Worm (Caenorhabditis elegans) whole organism, young adult: ENCODE results near the gene sri-7.
A peak's percentile ranks its signal among the peaks of the same experiment; 100 is the strongest.

Experiments
- F10E7.11 ChIP-seq: sonication (generic microtip); optimal IDR thresholded peaks from 2 replicates; lab custom pipeline; 2017; ENCODE audit warnings: mild to moderate bottlenecking, missing genetic modification characterization, moderate library complexity, missing compliant biosample characterization
- F52B5.7 ChIP-seq: sonication (generic microtip); optimal IDR thresholded peaks from 2 replicates; lab custom pipeline; 2016; ENCODE audit warnings: mild to moderate bottlenecking, missing genetic modification characterization, missing compliant biosample characterization
- F55B11.4 ChIP-seq: sonication (generic microtip); optimal IDR thresholded peaks from 2 replicates; lab custom pipeline; 2016; ENCODE audit warnings: missing compliant biosample characterization, missing genetic modification characterization, borderline replicate concordance; ENCODE audit not compliant: insufficient read depth
- F57C9.4 ChIP-seq: sonication (generic microtip); optimal IDR thresholded peaks from 2 replicates; lab custom pipeline; 2017; ENCODE audit warnings: mild to moderate bottlenecking, missing genetic modification characterization, missing compliant biosample characterization
- K12H6.12 ChIP-seq: fragments of 200-800 bp; sonication (Bioruptor generic); optimal IDR thresholded peaks from 2 replicates; lab custom pipeline; 2018; ENCODE audit warnings: mild to moderate bottlenecking, missing genetic modification characterization, missing compliant biosample characterization
- Y53F4B.3 ChIP-seq: fragments of 200-800 bp; sonication (Bioruptor generic); IDR thresholded peaks from 2 replicates; pipeline ENCODE4 v1.3.6; 2022; ENCODE audit warnings: missing genetic modification reagents, missing genetic modification characterization, missing compliant biosample characterization
- Y67H2A.10 ChIP-seq: fragments of 200-800 bp; sonication (Bioruptor generic); conservative IDR thresholded peaks from 2 replicates; pipeline ENCODE4 v1.3.6; 2022; ENCODE audit warnings: missing genetic modification reagents, missing genetic modification characterization, missing compliant biosample characterization
- Y79H2A.3 ChIP-seq: fragments of 200-800 bp; sonication (Bioruptor generic); conservative IDR thresholded peaks from 2 replicates; pipeline ENCODE4 v1.3.6; 2022; ENCODE audit warnings: missing genetic modification reagents, missing genetic modification characterization, missing compliant biosample characterization
- ZK185.1 ChIP-seq: sonication (generic microtip); optimal IDR thresholded peaks from 2 replicates; lab custom pipeline; 2016; ENCODE audit warnings: mild to moderate bottlenecking, missing genetic modification characterization, missing compliant biosample characterization; ENCODE audit not compliant: poor library complexity, severe bottlenecking
- attf-5 ChIP-seq: fragments of 200-800 bp; sonication (Bioruptor generic); optimal IDR thresholded peaks from 2 replicates; lab custom pipeline; 2018; ENCODE audit warnings: mild to moderate bottlenecking, missing genetic modification characterization, missing compliant biosample characterization
- ccch-3 ChIP-seq: fragments of 200-800 bp; sonication (Bioruptor generic); optimal IDR thresholded peaks from 2 replicates; lab custom pipeline; 2018; ENCODE audit warnings: mild to moderate bottlenecking, missing genetic modification characterization, missing compliant biosample characterization
- ceh-40 ChIP-seq: fragments of 200-800 bp; sonication (Bioruptor generic); IDR thresholded peaks from 2 replicates; pipeline ENCODE4 v1.3.6; 2022; ENCODE audit warnings: missing genetic modification characterization, missing compliant biosample characterization
- egl-18 ChIP-seq: fragments of 200-800 bp; sonication (Bioruptor generic); IDR thresholded peaks from 2 replicates; pipeline ENCODE4 v1.3.6; 2022; ENCODE audit warnings: missing genetic modification reagents, missing genetic modification characterization, missing compliant biosample characterization
- egl-44 ChIP-seq: fragments of 200-800 bp; sonication (Bioruptor generic); IDR thresholded peaks from 2 replicates; pipeline ENCODE4 v1.3.6; 2022; ENCODE audit warnings: missing genetic modification reagents, missing genetic modification characterization, missing compliant biosample characterization
- hlh-26 ChIP-seq: fragments of 200-800 bp; sonication (Bioruptor generic); conservative IDR thresholded peaks from 2 replicates; pipeline ENCODE4 v1.3.6; 2022; ENCODE audit warnings: missing genetic modification reagents, missing genetic modification characterization, missing compliant biosample characterization
- hmg-1.2 ChIP-seq: fragments of 200-800 bp; sonication (Bioruptor generic); IDR thresholded peaks from 2 replicates; pipeline ENCODE4 v1.3.6; 2022; ENCODE audit warnings: missing genetic modification reagents, missing genetic modification characterization, missing compliant biosample characterization
- lin-26 ChIP-seq: fragments of 200-800 bp; sonication (Bioruptor generic); IDR thresholded peaks from 2 replicates; pipeline ENCODE4 v1.3.6; 2022; ENCODE audit warnings: missing genetic modification reagents, missing genetic modification characterization, missing compliant biosample characterization
- lin-35 ChIP-seq, 3 experiments: fragments of 150-350 bp in 2 of 3; sonication (generic microtip) in 1 of 3; optimal IDR thresholded peaks; 2 replicates each; lab custom pipeline; 2014 to 2018; ENCODE audit warnings: missing biosample characterization in 3 of 3, missing genetic modification characterization in 3 of 3, missing genetic modification reagents in 3 of 3
- lin-40 ChIP-seq: sonication (generic microtip); optimal IDR thresholded peaks from 2 replicates; lab custom pipeline; 2016; ENCODE audit warnings: missing genetic modification characterization, mild to moderate bottlenecking, missing compliant biosample characterization, missing genotype, missing genetic modification reagents
- lir-1 ChIP-seq: fragments of 200-800 bp; sonication (Bioruptor generic); conservative IDR thresholded peaks from 2 replicates; pipeline ENCODE4 v1.3.6; 2022; ENCODE audit warnings: missing genetic modification reagents, missing genetic modification characterization, missing compliant biosample characterization
- madf-8 ChIP-seq: fragments of 200-800 bp; sonication (Bioruptor generic); conservative IDR thresholded peaks from 2 replicates; pipeline ENCODE4 v1.3.6; 2022; ENCODE audit warnings: missing genetic modification reagents, missing genetic modification characterization, missing compliant biosample characterization
- mel-28 ChIP-seq: sonication (generic microtip); optimal IDR thresholded peaks from 2 replicates; lab custom pipeline; 2016; ENCODE audit warnings: borderline replicate concordance, mild to moderate bottlenecking, missing genetic modification characterization, missing compliant biosample characterization
- mxl-1 ChIP-seq: sonication (generic microtip); optimal IDR thresholded peaks from 2 replicates; lab custom pipeline; 2016; ENCODE audit warnings: missing genetic modification characterization, missing compliant biosample characterization
- nhr-120 ChIP-seq: fragments of 200-800 bp; sonication (Bioruptor generic); IDR thresholded peaks from 2 replicates; pipeline ENCODE4 v1.3.6; 2022; ENCODE audit warnings: missing genetic modification characterization, missing compliant biosample characterization
- nhr-179 ChIP-seq: sonication (generic microtip); optimal IDR thresholded peaks from 2 replicates; lab custom pipeline; 2016; ENCODE audit warnings: mild to moderate bottlenecking, missing genetic modification characterization, missing compliant biosample characterization
- nhr-90 ChIP-seq: sonication (generic microtip); optimal IDR thresholded peaks from 2 replicates; lab custom pipeline; 2016; ENCODE audit warnings: missing genotype, mild to moderate bottlenecking, missing genetic modification characterization, missing compliant biosample characterization
- rcor-1 ChIP-seq: fragments of 200-800 bp; sonication (Bioruptor generic); IDR thresholded peaks from 2 replicates; pipeline ENCODE4 v1.3.6; 2022; ENCODE audit warnings: missing genetic modification reagents, missing genetic modification characterization, missing compliant biosample characterization
- rec-8 ChIP-seq, 2 experiments: sonication (generic microtip); optimal IDR thresholded peaks; 2 replicates each; lab custom pipeline; 2016; ENCODE audit warnings: mild to moderate bottlenecking in 2 of 2, missing genetic modification characterization in 2 of 2, missing genetic modification reagents in 2 of 2, missing genotype in 2 of 2, missing biosample characterization in 1 of 2, missing compliant biosample characterization in 1 of 2, moderate library complexity in 1 of 2
- repo-1 ChIP-seq: sonication (generic microtip); optimal IDR thresholded peaks from 2 replicates; lab custom pipeline; 2017; ENCODE audit warnings: mild to moderate bottlenecking, missing genetic modification characterization, missing compliant biosample characterization
- snpc-3.4 ChIP-seq: sonication (generic microtip); optimal IDR thresholded peaks from 2 replicates; lab custom pipeline; 2017; ENCODE audit warnings: missing genetic modification characterization, mild to moderate bottlenecking, missing compliant biosample characterization, antibody characterized with exemption, moderate library complexity, missing genotype, missing genetic modification reagents
- sptf-2 ChIP-seq: fragments of 200-800 bp; sonication (Bioruptor generic); optimal IDR thresholded peaks from 2 replicates; lab custom pipeline; 2018; ENCODE audit warnings: mild to moderate bottlenecking, missing genetic modification characterization, missing compliant biosample characterization
- tlf-1 ChIP-seq: fragments of 200-800 bp; sonication (Bioruptor generic); optimal IDR thresholded peaks from 2 replicates; lab custom pipeline; 2018; ENCODE audit warnings: mild to moderate bottlenecking, missing genetic modification characterization, missing compliant biosample characterization
- ztf-28 ChIP-seq: fragments of 200-800 bp; sonication (Bioruptor generic); IDR thresholded peaks from 2 replicates; pipeline ENCODE4 v1.3.6; 2022; ENCODE audit warnings: missing genetic modification reagents, missing genetic modification characterization, missing compliant biosample characterization

The sri-7 gene

ce11 chrV:15354648-15355047 is 45.5 kb upstream of the sri-7 start, which contains the start of gene C29F3.7 (continued):
- TF ChIP-seq lin-35 (GFP tag; optimal IDR thresholded peaks at IDR 0.05; lab: Kevin White, UChicago) = no peak
- no peak for TF ChIP-seq lin-26 (GFP tag; lab: Robert Waterston, UW)
- TF ChIP-seq, all 124 proteins: peak for 5

ce11 chrV:15361412-15361811 is 38.7 kb upstream of the sri-7 start, which contains the start of gene ech-1.1:
Gene ech-1.1 (minus strand): TSS chrV:15361512.
- 0 out of 2 replicates have a peak, but pooled peaks have one; percentile 45 for TF ChIP-seq hmg-1.2 (GFP tag; lab: Robert Waterston, UW)

- no peak for TF ChIP-seq egl-18 (GFP tag; lab: Robert Waterston, UW)
- no peak for TF ChIP-seq ZK185.1 (tag; lab: Kevin White, UChicago)
- no peak for TF ChIP-seq rec-8 (tag; optimal IDR thresholded peaks at IDR 0.05; lab: Kevin White, UChicago)
- no peak for TF ChIP-seq tlf-1 (GFP tag; lab: Kevin White, UChicago)
- TF ChIP-seq K12H6.12 (tag; lab: Kevin White, UChicago) = no peak
- TF ChIP-seq ztf-28 (GFP tag; lab: Robert Waterston, UW) = no peak
- TF ChIP-seq F10E7.11 (tag; lab: Kevin White, UChicago) = no peak
- no peak for TF ChIP-seq snpc-3.4 (tag; lab: Kevin White, UChicago)
Observed at ce11 chrV:15367770-15368169, 32.4 kb upstream of the sri-7 start.

- TF ChIP-seq nhr-90 (tag; lab: Kevin White, UChicago) = no peak
- TF ChIP-seq F52B5.7 = no peak
- TF ChIP-seq K12H6.12 (tag; lab: Kevin White, UChicago) = no peak
- no peak for TF ChIP-seq lin-40
- TF ChIP-seq ccch-3 (GFP tag; lab: Kevin White, UChicago) = no peak
- TF ChIP-seq F57C9.4 (tag; lab: Kevin White, UChicago) = no peak
- no peak for TF ChIP-seq Y79H2A.3 (GFP tag; lab: Robert Waterston, UW)
- TF ChIP-seq ceh-40 (GFP tag; lab: Robert Waterston, UW) = no peak
- TF ChIP-seq sptf-2 (GFP tag; lab: Kevin White, UChicago) = no peak
- no peak for TF ChIP-seq hmg-1.2 (GFP tag; lab: Robert Waterston, UW)
- no peak for TF ChIP-seq mxl-1 (tag; lab: Kevin White, UChicago)
- TF ChIP-seq Y67H2A.10 (GFP tag; lab: Robert Waterston, UW) = no peak
Observed at ce11 chrV:15369707-15370106, 30.4 kb upstream of the sri-7 start, which contains the start of gene nhr-269. Gene nhr-269 (minus strand): TSS chrV:15369807.

ce11 chrV:15376223-15376622 is 23.9 kb upstream of the sri-7 start, which contains the start of gene srh-52:
Gene srh-52 (minus strand): TSS chrV:15376323.
- TF ChIP-seq Y67H2A.10 (GFP tag; lab: Robert Waterston, UW) (no peak), hlh-26 (GFP tag; lab: Robert Waterston, UW) (no peak), F55B11.4 (tag; lab: Kevin White, UChicago) (no peak), repo-1 (tag; lab: Kevin White, UChicago) (no peak), tlf-1 (GFP tag; lab: Kevin White, UChicago) (no peak), rcor-1 (no peak), attf-5 (GFP tag; lab: Kevin White, UChicago) (no peak), mel-28 (no peak), nhr-179 (tag; lab: Kevin White, UChicago) (no peak), ceh-40 (GFP tag; lab: Robert Waterston, UW) (no peak), madf-8 (GFP tag; lab: Robert Waterston, UW) (no peak), nhr-120 (GFP tag; lab: Robert Waterston, UW) (no peak), snpc-3.4 (tag; lab: Kevin White, UChicago) (no peak), lir-1 (GFP tag; lab: Robert Waterston, UW) (no peak), egl-44 (GFP tag; lab: Robert Waterston, UW) (no peak), Y53F4B.3 (GFP tag; lab: Robert Waterston, UW) (no peak)
